Worm (Caenorhabditis elegans) whole organism, early embryonic: ENCODE measurements around the gene R03E9.2.
A peak's percentile ranks its signal among the peaks of the same experiment; 100 is the strongest.

Experiments
- B0310.2 ChIP-seq: sonication (generic microtip); optimal IDR thresholded peaks from 2 replicates; lab custom pipeline; 2016; ENCODE audit warnings: mild to moderate bottlenecking, missing genetic modification characterization, missing compliant biosample characterization
- F13C5.2 ChIP-seq: sonication (generic microtip); optimal IDR thresholded peaks from 2 replicates; lab custom pipeline; 2017; ENCODE audit warnings: mild to moderate bottlenecking, missing genetic modification characterization, inconsistent platforms, missing compliant biosample characterization
- aly-1 ChIP-seq: sonication (generic microtip); optimal IDR thresholded peaks from 2 replicates; lab custom pipeline; 2016; ENCODE audit warnings: missing genetic modification characterization, missing compliant biosample characterization
- ama-1 ChIP-seq: fragments of 150-350 bp; optimal IDR thresholded peaks from 2 replicates; lab custom pipeline; 2014
- ceh-13 ChIP-seq: fragments of 200-800 bp; sonication (Bioruptor generic); optimal IDR thresholded peaks from 2 replicates; lab custom pipeline; 2018; ENCODE audit warnings: mild to moderate bottlenecking, missing genetic modification characterization, missing compliant biosample characterization
- ceh-36 ChIP-seq: sonication (generic microtip); optimal IDR thresholded peaks from 2 replicates; lab custom pipeline; 2016; ENCODE audit warnings: missing genetic modification characterization, inconsistent platforms, missing compliant biosample characterization
- ets-7 ChIP-seq: sonication (generic microtip); optimal IDR thresholded peaks from 2 replicates; lab custom pipeline; 2016; ENCODE audit warnings: missing genotype, missing genetic modification characterization, missing compliant biosample characterization
- flt-1 ChIP-seq: fragments of 200-800 bp; sonication (Bioruptor generic); IDR thresholded peaks from 2 replicates; pipeline ENCODE4 v1.3.6; 2022; ENCODE audit warnings: missing genetic modification characterization, missing compliant biosample characterization
- hmbx-1 ChIP-seq: sonication (generic microtip); optimal IDR thresholded peaks from 2 replicates; lab custom pipeline; 2016; ENCODE audit warnings: mild to moderate bottlenecking, missing genetic modification characterization, missing compliant biosample characterization
- hmg-4 ChIP-seq: fragments of 200-800 bp; sonication (Bioruptor generic); optimal IDR thresholded peaks from 2 replicates; lab custom pipeline; 2018; ENCODE audit warnings: mild to moderate bottlenecking, missing genetic modification characterization, missing compliant biosample characterization
- hnd-1 ChIP-seq: sonication (generic microtip); optimal IDR thresholded peaks from 2 replicates; lab custom pipeline; 2016; ENCODE audit warnings: missing genetic modification characterization, missing compliant biosample characterization
- pes-1 ChIP-seq: fragments of 200-800 bp; sonication (Bioruptor generic); IDR thresholded peaks from 2 replicates; pipeline ENCODE4 v1.3.6; 2022; ENCODE audit warnings: missing genetic modification reagents, missing genetic modification characterization, missing compliant biosample characterization
- scrt-1 ChIP-seq: fragments of 200-800 bp; sonication (Bioruptor generic); IDR thresholded peaks from 2 replicates; pipeline ENCODE4 v1.3.6; 2022; ENCODE audit warnings: missing genetic modification characterization, missing compliant biosample characterization
- sea-1 ChIP-seq: fragments of 200-800 bp; sonication (Bioruptor generic); conservative IDR thresholded peaks from 2 replicates; pipeline ENCODE4 v1.3.6; 2022; ENCODE audit warnings: missing genetic modification characterization, missing compliant biosample characterization
- tbx-11 ChIP-seq: fragments of 200-800 bp; sonication (Bioruptor generic); IDR thresholded peaks from 2 replicates; pipeline ENCODE4 v1.3.6; 2022; ENCODE audit warnings: missing genetic modification characterization, missing compliant biosample characterization
- tbx-37 ChIP-seq: fragments of 200-800 bp; sonication (Bioruptor generic); conservative IDR thresholded peaks from 2 replicates; pipeline ENCODE4 v1.3.6; 2022; ENCODE audit warnings: missing genetic modification reagents, missing genetic modification characterization, missing compliant biosample characterization
- tra-4 ChIP-seq: sonication (generic microtip); optimal IDR thresholded peaks from 2 replicates; lab custom pipeline; 2017; ENCODE audit warnings: missing genetic modification characterization, missing compliant biosample characterization

The R03E9.2 gene

DNA sequence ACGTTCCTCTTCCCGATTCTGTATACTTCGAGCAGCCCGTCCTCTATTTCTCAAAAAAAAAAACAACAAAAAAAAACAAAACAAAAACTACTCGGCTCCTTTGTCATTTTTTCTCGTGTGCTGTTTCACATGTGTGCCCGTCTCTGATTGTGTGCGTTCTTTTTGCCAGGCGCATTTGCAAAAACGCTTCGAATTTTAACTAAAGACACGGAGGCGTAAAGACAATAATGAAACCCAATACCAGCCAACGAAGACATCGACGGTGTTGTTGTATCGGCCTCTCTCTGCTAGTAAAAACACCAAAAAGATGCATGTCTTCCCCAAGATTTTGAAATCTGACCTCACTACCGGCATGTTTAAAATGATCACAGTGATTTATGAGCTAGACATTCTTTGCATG, 13.7 kb upstream of the R03E9.2 start:
- TF ChIP-seq tbx-11 (GFP tag; lab: Robert Waterston, UW): no peak
- no peak for TF ChIP-seq tbx-37 (GFP tag; lab: Robert Waterston, UW)
- TF ChIP-seq hnd-1: no peak
- TF ChIP-seq pes-1 (GFP tag; lab: Robert Waterston, UW): no peak
- TF ChIP-seq flt-1: no peak
- no peak for TF ChIP-seq hmg-4 (GFP tag; lab: Kevin White, UChicago)
- no peak for TF ChIP-seq F13C5.2
- no peak for TF ChIP-seq hmbx-1 (tag; lab: Kevin White, UChicago)
- TF ChIP-seq ceh-13: no peak
- no peak for TF ChIP-seq ets-7 (tag; lab: Kevin White, UChicago)
- no peak for TF ChIP-seq scrt-1
- no peak for TF ChIP-seq tra-4 (tag; lab: Kevin White, UChicago)
- TF ChIP-seq B0310.2 (tag; lab: Kevin White, UChicago): no peak
- TF ChIP-seq ama-1: no peak
- TF ChIP-seq sea-1 (GFP tag; lab: Robert Waterston, UW): no peak

DNA sequence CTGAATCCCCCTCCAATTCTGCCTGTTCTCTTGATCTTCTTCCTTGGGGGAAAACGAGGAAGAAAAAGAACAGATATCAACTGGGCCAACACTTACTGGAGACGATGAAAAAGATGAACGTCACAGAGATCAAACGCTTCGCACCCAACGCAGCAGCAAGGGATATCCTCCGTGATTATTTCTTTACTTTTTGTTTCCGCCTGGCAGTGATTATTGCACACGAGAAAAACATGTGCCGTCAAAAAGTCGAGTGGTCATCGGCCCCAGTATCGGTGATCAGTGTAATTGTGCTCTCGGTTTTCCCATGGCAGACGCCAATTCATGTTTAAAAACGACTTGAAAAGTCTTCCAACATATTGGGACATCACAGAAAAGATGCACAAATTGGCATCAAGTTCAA, 12.4 kb upstream of the R03E9.2 start:
- TF ChIP-seq F13C5.2: no peak
- TF ChIP-seq pes-1 (GFP tag; lab: Robert Waterston, UW): no peak
- TF ChIP-seq hmg-4 (GFP tag; lab: Kevin White, UChicago): no peak
- TF ChIP-seq hmbx-1 (tag; lab: Kevin White, UChicago): no peak
- no peak for TF ChIP-seq scrt-1
- no peak for TF ChIP-seq hnd-1
- no peak for TF ChIP-seq flt-1
- TF ChIP-seq B0310.2 (tag; lab: Kevin White, UChicago): no peak
- TF ChIP-seq ets-7 (tag; lab: Kevin White, UChicago): no peak
- TF ChIP-seq sea-1 (GFP tag; lab: Robert Waterston, UW): no peak
- TF ChIP-seq tra-4 (tag; lab: Kevin White, UChicago): no peak
- no peak for TF ChIP-seq ceh-13
- no peak for TF ChIP-seq ama-1
- TF ChIP-seq tbx-11 (GFP tag; lab: Robert Waterston, UW): no peak
- TF ChIP-seq ceh-36 (tag; lab: Kevin White, UChicago): no peak

DNA sequence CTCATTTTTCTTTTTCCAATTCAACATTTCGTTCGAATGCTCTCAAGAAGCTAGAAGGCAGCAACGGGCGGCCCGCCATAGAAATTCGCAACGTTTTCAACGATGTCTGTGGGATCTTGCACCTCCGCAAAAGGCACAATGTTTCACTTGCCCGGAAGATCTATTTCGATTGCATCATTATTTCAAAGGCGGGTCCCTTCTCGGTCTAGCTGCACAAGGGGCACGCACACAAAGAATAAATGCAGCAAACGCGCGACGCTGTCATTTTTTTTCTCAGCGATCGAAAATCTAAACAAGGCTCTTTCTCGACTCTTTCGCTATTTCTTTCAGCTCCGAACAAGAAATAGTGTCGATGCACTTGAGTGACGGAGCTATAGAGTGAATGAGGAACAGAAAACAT, 11.9 kb upstream of the R03E9.2 start:
- no peak for TF ChIP-seq ama-1
- TF ChIP-seq tbx-37 (GFP tag; lab: Robert Waterston, UW): no peak
- TF ChIP-seq B0310.2 (tag; lab: Kevin White, UChicago): no peak

DNA sequence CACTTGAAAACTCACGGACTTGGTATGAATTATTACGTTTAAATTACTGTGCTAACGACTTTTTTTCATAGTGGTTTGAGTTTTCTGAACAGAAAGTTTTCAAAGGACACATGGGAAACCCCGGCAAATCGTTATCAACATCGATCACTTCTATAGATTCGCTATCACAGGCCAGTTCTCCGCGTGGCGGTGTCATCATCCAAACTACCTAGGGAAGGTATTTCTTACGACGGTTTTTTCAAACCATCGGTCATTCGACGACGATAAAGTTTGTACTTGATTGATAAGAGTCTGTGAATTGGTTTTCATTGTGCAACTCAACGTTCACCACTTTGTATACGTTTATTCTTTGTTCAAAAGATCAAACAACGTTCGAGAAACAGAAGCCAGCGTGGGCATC, 11.4 kb upstream of the R03E9.2 start:
- no peak for TF ChIP-seq ets-7 (tag; lab: Kevin White, UChicago)
- TF ChIP-seq flt-1: no peak
- TF ChIP-seq scrt-1: no peak
- no peak for TF ChIP-seq tbx-11 (GFP tag; lab: Robert Waterston, UW)
- TF ChIP-seq hnd-1: no peak

DNA sequence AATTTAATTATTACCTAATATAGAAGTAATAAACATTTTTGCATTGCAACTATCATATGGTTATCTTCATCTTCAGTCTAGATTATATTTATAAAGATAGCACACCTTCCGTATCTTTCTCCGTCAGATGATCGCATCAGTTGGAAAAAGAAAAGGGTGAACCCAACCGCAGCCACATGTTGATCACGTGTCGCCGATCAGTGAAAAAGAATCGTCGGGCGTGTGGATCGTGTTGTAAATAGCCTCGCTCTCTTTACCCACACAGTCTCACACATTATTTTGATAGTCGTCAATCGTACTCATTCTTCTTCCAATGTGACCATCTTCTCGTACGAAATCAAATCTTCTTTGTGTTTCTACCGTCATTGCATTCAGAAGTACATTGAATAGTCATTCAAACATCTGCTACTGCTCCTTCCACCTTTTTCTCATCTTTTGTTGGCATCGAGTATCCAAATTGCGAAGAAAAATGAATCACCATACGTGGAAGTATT, 10.8 kb upstream of the R03E9.2 start:
- TF ChIP-seq tbx-37 (GFP tag; lab: Robert Waterston, UW) (no peak), ceh-36 (tag; lab: Kevin White, UChicago) (no peak), hnd-1 (no peak), ets-7 (tag; lab: Kevin White, UChicago) (no peak), F13C5.2 (no peak), flt-1 (no peak), tbx-11 (GFP tag; lab: Robert Waterston, UW) (no peak), ama-1 (no peak), scrt-1 (no peak), B0310.2 (tag; lab: Kevin White, UChicago) (no peak), aly-1 (tag; lab: Kevin White, UChicago) (no peak), tra-4 (tag; lab: Kevin White, UChicago) (no peak), hmbx-1 (tag; lab: Kevin White, UChicago) (no peak), pes-1 (GFP tag; lab: Robert Waterston, UW) (no peak), ceh-13 (no peak), hmg-4 (GFP tag; lab: Kevin White, UChicago) (no peak), sea-1 (GFP tag; lab: Robert Waterston, UW) (no peak)

DNA sequence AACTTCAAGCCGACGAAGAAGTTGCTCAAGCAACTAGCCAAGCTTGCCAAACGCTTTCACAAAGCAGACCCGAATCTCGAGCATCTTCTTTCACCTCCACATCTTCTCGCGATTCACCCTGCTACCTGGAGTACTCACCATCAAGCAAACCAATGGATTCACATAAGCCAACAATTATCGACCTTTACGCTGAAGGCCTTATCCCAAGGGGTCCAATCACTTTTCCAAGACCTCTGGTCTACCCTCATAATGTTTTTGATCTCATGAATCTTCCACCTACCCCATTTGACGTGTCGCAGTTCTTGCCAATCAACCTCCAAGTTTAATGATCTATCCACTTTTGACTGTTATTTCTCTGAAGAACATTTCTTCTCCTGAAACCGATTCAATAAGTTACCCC, 10.2 kb upstream of the R03E9.2 start:
- TF ChIP-seq scrt-1 (no peak), pes-1 (GFP tag; lab: Robert Waterston, UW) (no peak), ets-7 (tag; lab: Kevin White, UChicago) (no peak), tbx-37 (GFP tag; lab: Robert Waterston, UW) (no peak), flt-1 (no peak), tbx-11 (GFP tag; lab: Robert Waterston, UW) (no peak), hnd-1 (no peak), ceh-13 (no peak), sea-1 (GFP tag; lab: Robert Waterston, UW) (no peak), ceh-36 (tag; lab: Kevin White, UChicago) (no peak), hmbx-1 (tag; lab: Kevin White, UChicago) (no peak), ama-1 (no peak), F13C5.2 (no peak), hmg-4 (GFP tag; lab: Kevin White, UChicago) (no peak)

DNA sequence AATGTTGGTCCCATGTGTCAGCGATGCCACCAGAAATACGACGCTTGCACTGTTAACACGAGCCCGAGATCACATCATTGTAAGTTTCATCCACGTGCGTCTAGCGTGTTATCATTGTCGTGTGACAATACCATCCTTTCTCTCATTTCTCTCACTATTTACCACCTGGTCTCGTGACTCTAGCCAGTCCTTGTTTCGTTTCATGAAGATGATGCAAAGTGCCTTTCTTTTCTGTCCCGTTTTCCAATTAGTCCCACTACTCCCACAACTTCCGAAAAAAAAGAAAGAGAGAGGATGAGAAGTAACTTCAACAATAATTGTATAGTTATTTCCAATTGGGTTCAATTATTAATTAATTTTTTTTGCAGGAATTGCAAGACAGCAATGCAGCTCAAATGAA, 9.8 kb upstream of the R03E9.2 start:
- no peak for TF ChIP-seq hmg-4 (GFP tag; lab: Kevin White, UChicago)
- TF ChIP-seq aly-1 (tag; lab: Kevin White, UChicago): no peak
- no peak for TF ChIP-seq hmbx-1 (tag; lab: Kevin White, UChicago)
- no peak for TF ChIP-seq hnd-1
- TF ChIP-seq B0310.2 (tag; lab: Kevin White, UChicago): no peak

DNA sequence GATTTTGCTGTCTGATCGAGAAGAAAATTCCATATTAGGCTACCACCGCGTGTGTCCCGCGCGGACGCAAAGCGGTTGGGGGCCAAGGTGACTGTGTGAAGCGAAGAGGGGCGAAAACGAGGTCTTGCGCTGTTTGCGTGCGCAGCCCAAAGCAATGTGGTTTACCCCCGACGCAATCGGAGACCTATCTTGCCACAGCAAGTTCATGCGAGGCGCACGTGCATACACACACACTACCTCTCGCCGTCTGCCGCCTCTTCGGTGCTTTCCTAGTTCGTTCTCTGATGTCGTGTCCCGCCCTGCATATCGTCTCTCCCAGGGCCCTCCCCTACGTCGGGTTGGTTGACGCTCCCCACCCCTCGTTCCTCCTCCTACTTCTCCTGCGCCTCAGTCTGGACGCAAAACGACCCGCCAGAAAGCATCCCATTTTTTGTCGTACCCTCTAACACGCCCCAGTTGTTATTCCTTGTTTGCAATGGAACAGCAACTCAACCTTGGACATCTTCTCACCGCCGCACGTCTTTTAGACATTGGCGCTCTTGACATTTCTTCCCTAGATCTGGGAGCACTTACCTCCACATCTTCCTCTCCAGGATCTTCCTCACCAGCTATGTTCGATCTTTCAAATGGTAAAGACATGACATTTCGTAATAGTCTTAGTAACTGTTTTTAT, 9.0 kb upstream of the R03E9.2 start, which contains the start of gene mdl-1:
mdl-1 (plus strand) TSS at position 341 of the 673 bp plus-strand sequence.
- TF ChIP-seq hmg-4 (GFP tag; lab: Kevin White, UChicago) (peak; percentile 86), hmbx-1 (tag; lab: Kevin White, UChicago) (no peak), hnd-1 (no peak), ceh-13 (peak; percentile 3), pes-1 (GFP tag; lab: Robert Waterston, UW) (peak; percentile 67; the same call in 1 of the 2 replicates), ets-7 (tag; lab: Kevin White, UChicago) (peak; percentile 34), aly-1 (tag; lab: Kevin White, UChicago) (no peak), scrt-1 (no peak), F13C5.2 (peak; percentile 76), tbx-37 (GFP tag; lab: Robert Waterston, UW) (no peak), sea-1 (GFP tag; lab: Robert Waterston, UW) (no peak), flt-1 (peak; percentile 68), tbx-11 (GFP tag; lab: Robert Waterston, UW) (0 out of 2 replicates have a peak, but pooled peaks have one; percentile 8), ceh-36 (tag; lab: Kevin White, UChicago) (no peak), tra-4 (tag; lab: Kevin White, UChicago) (no peak), B0310.2 (tag; lab: Kevin White, UChicago) (peak; percentile 40), ama-1 (no peak)
